Worm (Caenorhabditis elegans) whole organism, L3 larva: Measurements from ENCODE around the gene catp-2.

ENCODE experiments used
- R02D3.7 ChIP-seq: fragments of 150-350 bp; optimal IDR thresholded peaks from 2 replicates; lab custom pipeline; 2014; ENCODE audit warnings: missing biosample characterization, missing genetic modification characterization
- ZK546.5 ChIP-seq: sonication (generic microtip); optimal IDR thresholded peaks from 2 replicates; lab custom pipeline; 2017; ENCODE audit warnings: missing biosample characterization, missing genetic modification characterization
- aly-2 ChIP-seq: fragments of 150-350 bp; optimal IDR thresholded peaks from 2 replicates; lab custom pipeline; 2014; ENCODE audit warnings: missing biosample characterization, missing genetic modification characterization
- ceh-28 ChIP-seq: fragments of 150-350 bp; optimal IDR thresholded peaks from 2 replicates; lab custom pipeline; 2014; ENCODE audit warnings: missing biosample characterization, missing genetic modification reagents, missing genetic modification characterization
- ceh-82 ChIP-seq: fragments of 150-350 bp; optimal IDR thresholded peaks from 2 replicates; lab custom pipeline; 2014; ENCODE audit warnings: missing biosample characterization, missing genetic modification characterization
- egl-27 ChIP-seq: sonication (generic microtip); optimal IDR thresholded peaks from 4 replicates; lab custom pipeline; 2017; ENCODE audit warnings: missing biosample characterization, missing genetic modification reagents, missing genetic modification characterization
- egl-5 ChIP-seq: fragments of 150-350 bp; optimal IDR thresholded peaks from 2 replicates; lab custom pipeline; 2017; ENCODE audit warnings: missing biosample characterization, missing genetic modification reagents, missing genetic modification characterization, inconsistent platforms
- elt-1 ChIP-seq: fragments of 150-350 bp; optimal IDR thresholded peaks from 2 replicates; lab custom pipeline; 2014; ENCODE audit warnings: missing biosample characterization, missing genetic modification characterization
- elt-2 ChIP-seq: sonication (generic microtip); optimal IDR thresholded peaks from 2 replicates; lab custom pipeline; 2016; ENCODE audit warnings: missing genetic modification reagents, mild to moderate bottlenecking, missing genetic modification characterization, missing compliant biosample characterization
- elt-3 ChIP-seq, 3 experiments: fragments of 150-350 bp in 1 of 3; sonication (generic microtip) in 2 of 3; optimal IDR thresholded peaks; 2 replicates in 2 of 3; 4 replicates in 1 of 3; lab custom pipeline; 2014 to 2017; ENCODE audit warnings: missing biosample characterization in 3 of 3, missing genetic modification characterization in 3 of 3
- eor-1 ChIP-seq, 2 experiments: fragments of 150-350 bp; optimal IDR thresholded peaks; 2 replicates each; lab custom pipeline; 2014 to 2018; ENCODE audit warnings: missing biosample characterization in 2 of 2, missing genetic modification characterization in 2 of 2
- fkh-10 ChIP-seq: sonication (generic microtip); optimal IDR thresholded peaks from 2 replicates; lab custom pipeline; 2017; ENCODE audit warnings: missing biosample characterization, missing genetic modification reagents, missing genetic modification characterization
- fkh-2 ChIP-seq: fragments of 150-350 bp; optimal IDR thresholded peaks from 2 replicates; lab custom pipeline; 2014; ENCODE audit warnings: missing biosample characterization, missing genetic modification reagents, missing genetic modification characterization
- fos-1 ChIP-seq: fragments of 150-350 bp; optimal IDR thresholded peaks from 2 replicates; lab custom pipeline; 2014; ENCODE audit warnings: missing biosample characterization, missing genetic modification characterization
- hmg-11 ChIP-seq: sonication (generic microtip); optimal IDR thresholded peaks from 2 replicates; lab custom pipeline; 2016; ENCODE audit warnings: missing genetic modification characterization, missing compliant biosample characterization
- lin-39 ChIP-seq: fragments of 150-350 bp; optimal IDR thresholded peaks from 2 replicates; lab custom pipeline; 2018; ENCODE audit warnings: missing biosample characterization, missing genetic modification reagents, missing genetic modification characterization
- lsy-12 ChIP-seq: sonication (generic microtip); optimal IDR thresholded peaks from 2 replicates; lab custom pipeline; 2016; ENCODE audit warnings: mild to moderate bottlenecking, missing genetic modification characterization, missing compliant biosample characterization
- mdl-1 ChIP-seq: fragments of 150-350 bp; optimal IDR thresholded peaks from 2 replicates; lab custom pipeline; 2014; ENCODE audit warnings: missing biosample characterization, missing genetic modification characterization
- mml-1 ChIP-seq: fragments of 150-350 bp; sonication (generic microtip); optimal IDR thresholded peaks from 3 replicates; lab custom pipeline; 2014; ENCODE audit warnings: missing biosample characterization, missing genetic modification characterization
- nfya-1 ChIP-seq: sonication (generic microtip); optimal IDR thresholded peaks from 2 replicates; lab custom pipeline; 2017; ENCODE audit warnings: missing genetic modification characterization, mild to moderate bottlenecking, missing compliant biosample characterization, antibody characterized with exemption, moderate library complexity; ENCODE audit not compliant: insufficient read depth
- nhr-11 ChIP-seq: fragments of 150-350 bp; optimal IDR thresholded peaks from 2 replicates; lab custom pipeline; 2014; ENCODE audit warnings: missing biosample characterization, missing genetic modification characterization
- nhr-12 ChIP-seq: fragments of 150-350 bp; optimal IDR thresholded peaks from 2 replicates; lab custom pipeline; 2014; ENCODE audit warnings: missing biosample characterization, missing genetic modification characterization
- nhr-23 ChIP-seq: fragments of 150-350 bp; optimal IDR thresholded peaks from 2 replicates; lab custom pipeline; 2014; ENCODE audit warnings: missing biosample characterization, missing genetic modification reagents, missing genetic modification characterization
- nhr-25 ChIP-seq: sonication (generic microtip); optimal IDR thresholded peaks from 2 replicates; lab custom pipeline; 2017; ENCODE audit warnings: missing biosample characterization, missing genetic modification characterization
- nhr-28 ChIP-seq: fragments of 150-350 bp; optimal IDR thresholded peaks from 2 replicates; lab custom pipeline; 2014; ENCODE audit warnings: missing biosample characterization, missing genetic modification characterization
- nhr-43 ChIP-seq: sonication (generic microtip); optimal IDR thresholded peaks from 2 replicates; lab custom pipeline; 2016; ENCODE audit warnings: mild to moderate bottlenecking, missing genetic modification characterization, missing compliant biosample characterization; ENCODE audit not compliant: poor library complexity, severe bottlenecking
- nhr-67 ChIP-seq: fragments of 150-350 bp; optimal IDR thresholded peaks from 2 replicates; lab custom pipeline; 2014; ENCODE audit warnings: missing biosample characterization, missing genetic modification characterization
- nhr-76 ChIP-seq: fragments of 150-350 bp; sonication (generic microtip); optimal IDR thresholded peaks from 5 replicates; lab custom pipeline; 2014; ENCODE audit warnings: missing biosample characterization, missing genetic modification characterization
- nhr-77 ChIP-seq: fragments of 150-350 bp; optimal IDR thresholded peaks from 2 replicates; lab custom pipeline; 2014; ENCODE audit warnings: missing biosample characterization, missing genetic modification characterization
- pha-4 ChIP-seq: fragments of 150-350 bp; optimal IDR thresholded peaks from 2 replicates; lab custom pipeline; 2014; ENCODE audit warnings: missing biosample characterization, missing genetic modification reagents, missing genetic modification characterization
- pqm-1 ChIP-seq: fragments of 150-350 bp; optimal IDR thresholded peaks from 2 replicates; lab custom pipeline; 2017; ENCODE audit warnings: missing biosample characterization, missing genetic modification characterization, inconsistent platforms
- skn-1 ChIP-seq: fragments of 150-350 bp; optimal IDR thresholded peaks from 2 replicates; lab custom pipeline; 2014; ENCODE audit warnings: missing biosample characterization, missing genetic modification characterization
- snpc-4 ChIP-seq: fragments of 150-350 bp; optimal IDR thresholded peaks from 2 replicates; lab custom pipeline; 2014; ENCODE audit warnings: missing biosample characterization, missing genetic modification characterization
- tbx-2 ChIP-seq: sonication (generic microtip); optimal IDR thresholded peaks from 2 replicates; lab custom pipeline; 2016; ENCODE audit warnings: mild to moderate bottlenecking, missing genetic modification characterization, missing compliant biosample characterization
- unc-39 ChIP-seq: sonication (generic microtip); optimal IDR thresholded peaks from 4 replicates; lab custom pipeline; 2017; ENCODE audit warnings: missing biosample characterization, missing genetic modification characterization
- unc-62 ChIP-seq: fragments of 150-350 bp; sonication (generic microtip); optimal IDR thresholded peaks from 4 replicates; lab custom pipeline; 2014; ENCODE audit warnings: missing biosample characterization, missing genetic modification reagents, missing genetic modification characterization
- ztf-11 ChIP-seq: fragments of 150-350 bp; optimal IDR thresholded peaks from 2 replicates; lab custom pipeline; 2014; ENCODE audit warnings: missing biosample characterization, missing genetic modification characterization

Gene catp-2

ce11 chrV:4934406-4934805 lies at the start of gene catp-2:
catp-2 (plus strand) TSS chrV:4934706.
- no peak for TF ChIP-seq unc-39 (tag; lab: Kevin White, UChicago)
- TF ChIP-seq pha-4 (tag; lab: Kevin White, UChicago) = no peak
- no peak for TF ChIP-seq tbx-2 (tag; lab: Kevin White, UChicago)
- no peak for TF ChIP-seq lin-39 (tag; lab: Kevin White, UChicago)
- TF ChIP-seq R02D3.7 = no peak
- TF ChIP-seq egl-5 = no peak
- TF ChIP-seq nhr-28 (tag; lab: Kevin White, UChicago) = no peak
- no peak for TF ChIP-seq fkh-2 (tag; lab: Kevin White, UChicago)
- no peak for TF ChIP-seq ztf-11

- no peak for TF ChIP-seq fkh-10 (GFP tag; lab: Kevin White, UChicago)
- TF ChIP-seq egl-27 (tag; lab: Kevin White, UChicago) = no peak
- TF ChIP-seq nhr-11 = no peak
- TF ChIP-seq nhr-23 (tag; lab: Kevin White, UChicago) = no peak
- no peak for TF ChIP-seq nhr-77 (tag; lab: Kevin White, UChicago)
- TF ChIP-seq mml-1 (tag; lab: Kevin White, UChicago) = no peak
- no peak for TF ChIP-seq elt-1 (tag; lab: Kevin White, UChicago)
- no peak for TF ChIP-seq fos-1
- TF ChIP-seq ZK546.5 (tag; lab: Kevin White, UChicago) = no peak
- no peak for TF ChIP-seq nhr-67
- no peak for TF ChIP-seq ceh-82
- TF ChIP-seq ztf-11 = no peak
- no peak for TF ChIP-seq ceh-28 (tag; lab: Kevin White, UChicago)
- no peak for TF ChIP-seq aly-2 (tag; lab: Kevin White, UChicago)
- TF ChIP-seq pha-4 (tag; lab: Kevin White, UChicago) = no peak
- no peak for TF ChIP-seq skn-1
- TF ChIP-seq nhr-43 = no peak
- no peak for TF ChIP-seq eor-1 (tag; optimal IDR thresholded peaks at IDR 0.05; lab: Kevin White, UChicago)
- no peak for TF ChIP-seq nhr-28 (tag; lab: Kevin White, UChicago)
- TF ChIP-seq lsy-12 (tag; lab: Kevin White, UChicago) = no peak
Observed at ce11 chrV:4885372-4885771, 49.1 kb upstream of the catp-2 start, which contains the start of gene T19H12.3. T19H12.3 (plus strand) TSS chrV:4885672.

ce11 chrV:4889477-4889876 lies 45.0 kb upstream of the catp-2 start, which contains the start of gene ugt-12:
ugt-12 (minus strand) TSS chrV:4889629.
- TF ChIP-seq elt-3 (tag; optimal IDR thresholded peaks at IDR 0.05; lab: Kevin White, UChicago) = no peak
- TF ChIP-seq nhr-23 (tag; lab: Kevin White, UChicago) = peak; percentile 35
- TF ChIP-seq pqm-1 (tag; lab: Kevin White, UChicago) = peak; percentile 43
- TF ChIP-seq elt-2 (tag; lab: Kevin White, UChicago) = peak; percentile 71
- peak; percentile 39 for TF ChIP-seq pha-4 (tag; lab: Kevin White, UChicago)

- no peak for TF ChIP-seq nhr-12 (tag; lab: Kevin White, UChicago)
- TF ChIP-seq nhr-11 = no peak
- no peak for TF ChIP-seq elt-3 (tag; optimal IDR thresholded peaks at IDR 0.05; lab: Kevin White, UChicago)
- no peak for TF ChIP-seq nfya-1 (tag; lab: Kevin White, UChicago)
- TF ChIP-seq lsy-12 (tag; lab: Kevin White, UChicago) = no peak
- no peak for TF ChIP-seq fos-1
Observed at ce11 chrV:4889976-4890479, 44.5 kb upstream of the catp-2 start, which contains the start of gene T19H12.2. T19H12.2 (plus strand) TSS chrV:4890429.

- TF ChIP-seq eor-1 (tag; optimal IDR thresholded peaks at IDR 0.05; lab: Kevin White, UChicago) (no peak), nhr-43 (no peak), egl-5 (no peak), R02D3.7 (no peak), nhr-77 (tag; lab: Kevin White, UChicago) (no peak), ceh-28 (tag; lab: Kevin White, UChicago) (no peak), nhr-23 (tag; lab: Kevin White, UChicago) (no peak), egl-27 (tag; lab: Kevin White, UChicago) (no peak), ceh-82 (no peak)
Observed at ce11 chrV:4890781-4891180, 43.7 kb upstream of the catp-2 start.

- TF ChIP-seq unc-62 (GFP tag; lab: Kevin White, UChicago) (no peak), nhr-11 (no peak), nhr-23 (tag; lab: Kevin White, UChicago) (no peak), nhr-25 (tag; lab: Kevin White, UChicago) (no peak), pha-4 (tag; lab: Kevin White, UChicago) (no peak), pqm-1 (tag; lab: Kevin White, UChicago) (no peak), skn-1 (no peak), nhr-77 (tag; lab: Kevin White, UChicago) (no peak), hmg-11 (no peak), snpc-4 (tag; lab: Kevin White, UChicago) (no peak), mdl-1 (tag; lab: Kevin White, UChicago) (no peak), nhr-28 (tag; lab: Kevin White, UChicago) (no peak), elt-1 (tag; lab: Kevin White, UChicago) (no peak), unc-39 (tag; lab: Kevin White, UChicago) (no peak), nhr-76 (tag; lab: Kevin White, UChicago) (no peak)
Observed at ce11 chrV:4891305-4891704, 43.2 kb upstream of the catp-2 start.
